Fruit fly (Drosophila melanogaster) whole organism, embryonic: ENCODE results near the gene Rab40.

ENCODE experiments used
- Atf3 ChIP-seq: fragments of 200-800 bp; sonication (Bioruptor generic); optimal IDR thresholded peaks from 3 replicates; lab custom pipeline; 2016; ENCODE audit warnings: missing biosample characterization, missing genetic modification characterization
- CG10462 ChIP-seq: fragments of 200-800 bp; sonication (Bioruptor generic); optimal IDR thresholded peaks from 2 replicates; lab custom pipeline; 2016; ENCODE audit warnings: missing biosample characterization, missing genetic modification characterization
- CG10979 ChIP-seq: fragments of 200-800 bp; sonication (Bioruptor generic); optimal IDR thresholded peaks from 2 replicates; lab custom pipeline; 2018; ENCODE audit warnings: missing biosample characterization, mild to moderate bottlenecking, missing genetic modification characterization, moderate library complexity
- CG11093 ChIP-seq: fragments of 200-800 bp; sonication (Bioruptor generic); IDR thresholded peaks from 3 replicates; pipeline ENCODE4 v1.3.6; 2022; ENCODE audit warnings: missing biosample characterization, missing genetic modification characterization
- CG11560 ChIP-seq: fragments of 200-800 bp; sonication (Bioruptor generic); IDR thresholded peaks from 3 replicates; pipeline ENCODE4 v1.3.6; 2022; ENCODE audit warnings: missing biosample characterization, missing genetic modification characterization
- CG1647 ChIP-seq: fragments of 200-800 bp; sonication (Bioruptor generic); optimal IDR thresholded peaks from 3 replicates; lab custom pipeline; 2016; ENCODE audit warnings: missing biosample characterization, missing genetic modification characterization
- CG17802 ChIP-seq: fragments of 200-800 bp; sonication (Bioruptor generic); optimal IDR thresholded peaks from 2 replicates; lab custom pipeline; 2018; ENCODE audit warnings: missing biosample characterization, mild to moderate bottlenecking, missing genetic modification characterization, moderate library complexity
- CG18011 ChIP-seq: fragments of 200-800 bp; sonication (Bioruptor generic); optimal IDR thresholded peaks from 2 replicates; lab custom pipeline; 2017; ENCODE audit warnings: missing biosample characterization, missing genetic modification characterization, mild to moderate bottlenecking, moderate library complexity, missing genotype
- CG34376 ChIP-seq: fragments of 200-800 bp; sonication (Bioruptor generic); optimal IDR thresholded peaks from 2 replicates; lab custom pipeline; 2018; ENCODE audit warnings: missing biosample characterization, mild to moderate bottlenecking, missing genetic modification characterization
- CG3726 ChIP-seq: fragments of 200-800 bp; sonication (Bioruptor generic); IDR thresholded peaks from 3 replicates; pipeline ENCODE4, ENCODE4 v1.3.6; 2022; ENCODE audit warnings: missing biosample characterization, missing genetic modification characterization
- CG42726 ChIP-seq: fragments of 200-800 bp; sonication (Bioruptor generic); IDR thresholded peaks from 2 replicates; pipeline ENCODE4 v1.3.6; 2022; ENCODE audit warnings: missing biosample characterization, missing genetic modification characterization; ENCODE audit not compliant: partially characterized antibody
- CG4282 ChIP-seq: fragments of 200-800 bp; sonication (Bioruptor generic); optimal IDR thresholded peaks from 2 replicates; lab custom pipeline; 2016; ENCODE audit warnings: missing biosample characterization, missing genetic modification characterization
- CG4617 ChIP-seq: fragments of 200-800 bp; sonication (Bioruptor generic); optimal IDR thresholded peaks from 3 replicates; lab custom pipeline; 2016; ENCODE audit warnings: missing biosample characterization, missing genetic modification characterization, borderline replicate concordance
- CG6272 ChIP-seq: fragments of 200-800 bp; sonication (Bioruptor generic); IDR thresholded peaks from 2 replicates; pipeline ENCODE4 v1.3.6; 2022; ENCODE audit warnings: missing biosample characterization, missing genetic modification characterization
- CG6765 ChIP-seq: fragments of 200-800 bp; sonication (Bioruptor generic); optimal IDR thresholded peaks from 3 replicates; lab custom pipeline; 2017; ENCODE audit warnings: missing biosample characterization, mild to moderate bottlenecking, missing genetic modification characterization
- CG7987 ChIP-seq: fragments of 200-800 bp; sonication (Bioruptor generic); optimal IDR thresholded peaks from 2 replicates; lab custom pipeline; 2018; ENCODE audit warnings: missing biosample characterization, mild to moderate bottlenecking, missing genetic modification characterization, moderate library complexity
- CG9727 ChIP-seq: fragments of 200-800 bp; sonication (Bioruptor generic); optimal IDR thresholded peaks from 3 replicates; lab custom pipeline; 2017; ENCODE audit warnings: missing biosample characterization, mild to moderate bottlenecking, missing genetic modification characterization
- CkIIα-i1 ChIP-seq: fragments of 200-800 bp; sonication (Bioruptor generic); IDR thresholded peaks from 2 replicates; pipeline ENCODE4 v1.3.6; 2022; ENCODE audit warnings: missing biosample characterization, missing genetic modification characterization
- CoRest ChIP-seq: fragments of 200-800 bp; sonication (Bioruptor generic); optimal IDR thresholded peaks from 3 replicates; lab custom pipeline; 2018; ENCODE audit warnings: missing biosample characterization, mild to moderate bottlenecking, missing genetic modification characterization, moderate library complexity
- CrebB ChIP-seq: fragments of 200-800 bp; sonication (Bioruptor generic); optimal IDR thresholded peaks from 3 replicates; lab custom pipeline; 2018; ENCODE audit warnings: missing biosample characterization, mild to moderate bottlenecking, missing genetic modification characterization
- E2f2 ChIP-seq: fragments of 200-800 bp; sonication (Bioruptor generic); IDR thresholded peaks from 2 replicates; pipeline ENCODE4 v1.3.6; 2022; ENCODE audit warnings: missing biosample characterization, missing genetic modification characterization
- ERR ChIP-seq: fragments of 200-800 bp; sonication (Bioruptor generic); optimal IDR thresholded peaks from 2 replicates; lab custom pipeline; 2016; ENCODE audit warnings: missing biosample characterization, missing genetic modification characterization
- Hand ChIP-seq: fragments of 200-800 bp; sonication (Bioruptor generic); optimal IDR thresholded peaks from 2 replicates; lab custom pipeline; 2017; ENCODE audit warnings: mild to moderate bottlenecking, missing biosample characterization, missing genetic modification reagents, missing genetic modification characterization
- Hr39 ChIP-seq: fragments of >200 bp; optimal IDR thresholded peaks from 2 replicates; lab custom pipeline; 2017
- MTF-1 ChIP-seq: fragments of 200-800 bp; sonication (Bioruptor generic); optimal IDR thresholded peaks from 2 replicates; lab custom pipeline; 2018; ENCODE audit warnings: missing biosample characterization, mild to moderate bottlenecking, missing genetic modification characterization, borderline replicate concordance
- Meics ChIP-seq: fragments of 200-800 bp; sonication (Bioruptor generic); optimal IDR thresholded peaks from 2 replicates; lab custom pipeline; 2017; ENCODE audit warnings: missing biosample characterization, mild to moderate bottlenecking, missing genetic modification characterization
- Myb ChIP-seq: fragments of 200-800 bp; sonication (Bioruptor generic); optimal IDR thresholded peaks from 2 replicates; lab custom pipeline; 2016; ENCODE audit warnings: missing biosample characterization, missing genetic modification characterization
- Oli ChIP-seq: fragments of 200-800 bp; sonication (Bioruptor generic); optimal IDR thresholded peaks from 2 replicates; lab custom pipeline; 2018; ENCODE audit warnings: missing biosample characterization, mild to moderate bottlenecking, missing genetic modification characterization, moderate library complexity
- Spps ChIP-seq: fragments of 200-800 bp; sonication (Bioruptor generic); optimal IDR thresholded peaks from 2 replicates; lab custom pipeline; 2018; ENCODE audit warnings: missing biosample characterization, mild to moderate bottlenecking, missing genetic modification characterization
- Sry-δ ChIP-seq: fragments of 200-800 bp; sonication (Bioruptor generic); optimal IDR thresholded peaks from 2 replicates; lab custom pipeline; 2016; ENCODE audit warnings: missing biosample characterization, missing genetic modification characterization
- ab ChIP-seq: fragments of 200-800 bp; sonication (Bioruptor generic); optimal IDR thresholded peaks from 2 replicates; lab custom pipeline; 2016; ENCODE audit warnings: missing biosample characterization, missing genetic modification characterization
- bowl ChIP-seq: fragments of 200-800 bp; sonication (Bioruptor generic); IDR thresholded peaks from 2 replicates; pipeline ENCODE4 v1.3.6; 2022; ENCODE audit warnings: missing biosample characterization, missing genetic modification characterization
- croc ChIP-seq: fragments of 200-800 bp; sonication (Bioruptor generic); conservative IDR thresholded peaks from 3 replicates; pipeline ENCODE4 v1.3.6; 2022; ENCODE audit warnings: missing biosample characterization, missing genetic modification characterization
- fd102C ChIP-seq: fragments of 200-800 bp; sonication (Bioruptor generic); optimal IDR thresholded peaks from 2 replicates; lab custom pipeline; 2018; ENCODE audit warnings: missing biosample characterization, mild to moderate bottlenecking, missing genetic modification characterization, moderate library complexity
- fd3F ChIP-seq: fragments of 200-800 bp; sonication (Bioruptor generic); optimal IDR thresholded peaks from 2 replicates; lab custom pipeline; 2018; ENCODE audit warnings: missing biosample characterization, mild to moderate bottlenecking, missing genetic modification characterization, moderate library complexity
- gt ChIP-seq: fragments of 200-800 bp; sonication (Bioruptor generic); IDR thresholded peaks from 2 replicates; pipeline ENCODE4 v1.3.6; 2022; ENCODE audit warnings: missing biosample characterization, missing genetic modification characterization
- h ChIP-seq: fragments of >200 bp; optimal IDR thresholded peaks from 2 replicates; lab custom pipeline; 2017
- ind ChIP-seq: fragments of 200-800 bp; sonication (Bioruptor generic); optimal IDR thresholded peaks from 3 replicates; lab custom pipeline; 2016; ENCODE audit warnings: missing biosample characterization, missing genetic modification characterization
- luna ChIP-seq: fragments of 200-800 bp; sonication (Bioruptor generic); optimal IDR thresholded peaks from 2 replicates; lab custom pipeline; 2016; ENCODE audit warnings: missing biosample characterization, missing genetic modification characterization
- maf-S ChIP-seq: fragments of 200-800 bp; sonication (Bioruptor generic); optimal IDR thresholded peaks from 2 replicates; lab custom pipeline; 2016; ENCODE audit warnings: missing biosample characterization, missing genetic modification characterization
- pho ChIP-seq: fragments of 200-800 bp; sonication (Bioruptor generic); optimal IDR thresholded peaks from 2 replicates; lab custom pipeline; 2016; ENCODE audit warnings: missing biosample characterization, missing genetic modification characterization
- ro ChIP-seq: fragments of 200-800 bp; sonication (Bioruptor generic); IDR thresholded peaks from 2 replicates; pipeline ENCODE4 v1.3.6; 2022; ENCODE audit warnings: missing biosample characterization, missing genetic modification characterization
- schlank ChIP-seq: fragments of 200-800 bp; sonication (Bioruptor generic); optimal IDR thresholded peaks from 2 replicates; lab custom pipeline; 2018; ENCODE audit warnings: missing biosample characterization, mild to moderate bottlenecking, missing genetic modification characterization
- sim ChIP-seq: fragments of 200-800 bp; sonication (Bioruptor generic); IDR thresholded peaks from 2 replicates; pipeline ENCODE4 v1.3.6; 2022; ENCODE audit warnings: missing biosample characterization, missing genetic modification characterization
- sisA ChIP-seq: fragments of 200-800 bp; sonication (Bioruptor generic); IDR thresholded peaks from 2 replicates; pipeline ENCODE4 v1.3.6; 2022; ENCODE audit warnings: missing biosample characterization, missing genetic modification characterization
- sna ChIP-seq: fragments of 200-800 bp; sonication (Bioruptor generic); IDR thresholded peaks from 2 replicates; pipeline ENCODE4 v1.3.6; 2022; ENCODE audit warnings: missing biosample characterization, missing genetic modification characterization; ENCODE audit not compliant: partially characterized antibody
- so ChIP-seq: fragments of 200-800 bp; sonication (Bioruptor generic); IDR thresholded peaks from 3 replicates; pipeline ENCODE4 v1.3.6; 2022; ENCODE audit warnings: missing biosample characterization, missing genetic modification characterization
- tin ChIP-seq: fragments of 200-800 bp; sonication (Bioruptor generic); optimal IDR thresholded peaks from 3 replicates; lab custom pipeline; 2016; ENCODE audit warnings: missing biosample characterization, missing genetic modification characterization
- tx ChIP-seq: fragments of 200-800 bp; sonication (Bioruptor generic); optimal IDR thresholded peaks from 2 replicates; lab custom pipeline; 2016; ENCODE audit warnings: missing biosample characterization, missing genetic modification characterization
- wor ChIP-seq: fragments of 200-800 bp; sonication (Bioruptor generic); IDR thresholded peaks from 2 replicates; pipeline ENCODE4 v1.3.6; 2022; ENCODE audit warnings: missing biosample characterization, missing genetic modification characterization
- zen2 ChIP-seq: fragments of 200-800 bp; sonication (Bioruptor generic); IDR thresholded peaks from 3 replicates; pipeline ENCODE4 v1.3.6; 2022; ENCODE audit warnings: missing biosample characterization, missing genetic modification characterization; ENCODE audit not compliant: partially characterized antibody
- zfh1 ChIP-seq: fragments of 200-800 bp; sonication (Bioruptor generic); IDR thresholded peaks from 3 replicates; pipeline ENCODE4 v1.3.6; 2022; ENCODE audit warnings: missing biosample characterization, missing genetic modification characterization

The Rab40 gene

DNA sequence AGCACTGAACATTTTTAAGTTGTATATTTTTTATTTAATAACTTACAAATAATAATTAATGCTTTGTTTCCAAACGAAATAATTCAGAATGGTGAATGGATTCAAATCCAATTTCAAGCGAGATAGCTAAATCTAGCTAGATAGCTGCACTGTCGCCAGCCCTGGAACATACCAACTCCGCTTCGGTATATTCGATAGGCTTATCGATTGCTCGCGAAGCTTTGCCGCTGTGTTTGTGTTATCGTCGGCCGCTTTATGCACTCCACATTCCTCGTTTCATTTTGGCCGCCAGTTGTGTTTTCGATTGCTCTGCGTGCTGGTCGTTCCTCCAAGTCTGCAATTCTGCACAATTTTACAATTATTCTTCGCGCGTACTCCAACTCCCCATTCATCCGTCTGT, 34.0 kb upstream of the Rab40 start, which contains the start of gene mdu (continued):
- TF ChIP-seq wor (GFP tag; lab: Robert Waterston, UW) (no peak), ind (peak; percentile 48), sna (GFP tag; lab: Robert Waterston, UW) (peak; percentile 26; the same call in 1 of the 2 replicates), CkIIα-i1 (GFP tag; lab: Robert Waterston, UW) (no peak), CG7987 (GFP tag; lab: Kevin White, UChicago) (no peak), Atf3 (GFP tag; lab: Kevin White, UChicago) (no peak), Meics (GFP tag; lab: Kevin White, UChicago) (peak; percentile 26), CG17802 (tag; lab: Kevin White, UChicago) (no peak), CG11560 (tag; lab: Robert Waterston, UW) (peak; percentile 92), zfh1 (0 out of 3 replicates have a peak, but pooled peaks have one; percentile 15), CG1647 (GFP tag; lab: Kevin White, UChicago) (no peak), CG4617 (GFP tag; lab: Kevin White, UChicago) (no peak), zen2 (0 out of 3 replicates have a peak, but pooled peaks have one; percentile 6), Oli (peak; percentile 19), Hand (GFP tag; lab: Kevin White, UChicago) (no peak), MTF-1 (GFP tag; lab: Kevin White, UChicago) (no peak), Sry-δ (GFP tag; lab: Kevin White, UChicago) (peak; percentile 30), CG42726 (no peak), Spps (tag; lab: Kevin White, UChicago) (no peak), CG10979 (tag; lab: Kevin White, UChicago) (no peak), CG11093 (GFP tag; lab: Robert Waterston, UW) (no peak), bowl (no peak), tx (GFP tag; lab: Kevin White, UChicago) (no peak), sisA (GFP tag; lab: Robert Waterston, UW) (no peak), E2f2 (GFP tag; lab: Robert Waterston, UW) (no peak), CG3726 (GFP tag; lab: Robert Waterston, UW) (no peak), Myb (GFP tag; lab: Kevin White, UChicago) (peak; percentile 61), so (no peak), CG10462 (GFP tag; lab: Kevin White, UChicago) (no peak), CG18011 (GFP tag; lab: Kevin White, UChicago) (no peak), CG6272 (GFP tag; lab: Robert Waterston, UW) (no peak), pho (GFP tag; lab: Kevin White, UChicago) (no peak), fd102C (GFP tag; lab: Kevin White, UChicago) (no peak), CG6765 (GFP tag; lab: Kevin White, UChicago) (no peak), sim (GFP tag; lab: Robert Waterston, UW) (no peak), h (lab: Kevin White, UChicago) (no peak), fd3F (GFP tag; lab: Kevin White, UChicago) (peak; percentile 9), CG9727 (GFP tag; lab: Kevin White, UChicago) (no peak), Hr39 (no peak), luna (GFP tag; lab: Kevin White, UChicago) (no peak), croc (GFP tag; lab: Robert Waterston, UW) (no peak; the same call in 2 of the 3 replicates), CG34376 (no peak), ab (no peak), CoRest (tag; lab: Kevin White, UChicago) (peak; percentile 71), ro (no peak), CG4282 (GFP tag; lab: Kevin White, UChicago) (no peak), maf-S (GFP tag; lab: Kevin White, UChicago) (no peak), schlank (no peak), tin (GFP tag; lab: Kevin White, UChicago) (no peak), CrebB (tag; lab: Kevin White, UChicago) (no peak), ERR (no peak), gt (no peak)
